Worm (Caenorhabditis elegans) whole organism, young adult: Measurements from ENCODE around the gene acl-8.

Source experiments
- C06A6.2 ChIP-seq: fragments of 200-800 bp; sonication (Bioruptor generic); conservative IDR thresholded peaks from 2 replicates; pipeline ENCODE4 v1.3.6; 2022; ENCODE audit warnings: missing genetic modification characterization, missing compliant biosample characterization
- C17E4.6 ChIP-seq: fragments of 200-800 bp; sonication (Bioruptor generic); IDR thresholded peaks from 2 replicates; pipeline ENCODE4 v1.3.6; 2022; ENCODE audit warnings: missing genetic modification reagents, missing genetic modification characterization, missing compliant biosample characterization
- akir-1 ChIP-seq: fragments of 200-800 bp; sonication (Bioruptor generic); optimal IDR thresholded peaks from 2 replicates; lab custom pipeline; 2018; ENCODE audit warnings: mild to moderate bottlenecking, missing genetic modification characterization, moderate library complexity, missing compliant biosample characterization
- ama-1 ChIP-seq, 3 experiments: fragments of 150-350 bp in 1 of 3; sonication (generic microtip) in 2 of 3; optimal IDR thresholded peaks; 2 replicates each; lab custom pipeline; 2014 to 2018; ENCODE audit warnings: missing biosample characterization in 2 of 3, missing genetic modification characterization in 2 of 3, missing genetic modification reagents in 2 of 3
- efl-1 ChIP-seq: fragments of 150-350 bp; optimal IDR thresholded peaks from 2 replicates; lab custom pipeline; 2014; ENCODE audit warnings: missing biosample characterization, missing genetic modification reagents, missing genetic modification characterization
- hmg-1.2 ChIP-seq: fragments of 200-800 bp; sonication (Bioruptor generic); IDR thresholded peaks from 2 replicates; pipeline ENCODE4 v1.3.6; 2022; ENCODE audit warnings: missing genetic modification reagents, missing genetic modification characterization, missing compliant biosample characterization
- lir-1 ChIP-seq: fragments of 200-800 bp; sonication (Bioruptor generic); conservative IDR thresholded peaks from 2 replicates; pipeline ENCODE4 v1.3.6; 2022; ENCODE audit warnings: missing genetic modification reagents, missing genetic modification characterization, missing compliant biosample characterization
- madf-6 ChIP-seq: fragments of 200-800 bp; sonication (Bioruptor generic); IDR thresholded peaks from 2 replicates; pipeline ENCODE4 v1.3.6; 2022; ENCODE audit warnings: missing genetic modification reagents, missing genetic modification characterization, missing compliant biosample characterization
- nhr-27 ChIP-seq: fragments of 200-800 bp; sonication (Bioruptor generic); optimal IDR thresholded peaks from 2 replicates; lab custom pipeline; 2018; ENCODE audit warnings: mild to moderate bottlenecking, missing genetic modification characterization, moderate library complexity, missing compliant biosample characterization
- rec-8 ChIP-seq, 2 experiments: sonication (generic microtip); optimal IDR thresholded peaks; 2 replicates each; lab custom pipeline; 2016; ENCODE audit warnings: mild to moderate bottlenecking in 2 of 2, missing genetic modification characterization in 2 of 2, missing genetic modification reagents in 2 of 2, missing genotype in 2 of 2, missing biosample characterization in 1 of 2, missing compliant biosample characterization in 1 of 2, moderate library complexity in 1 of 2
- sea-2 ChIP-seq: fragments of 200-800 bp; sonication (Bioruptor generic); IDR thresholded peaks from 2 replicates; pipeline ENCODE4 v1.3.6; 2022; ENCODE audit warnings: missing genetic modification characterization, missing compliant biosample characterization
- unc-130 ChIP-seq: sonication (generic microtip); optimal IDR thresholded peaks from 2 replicates; lab custom pipeline; 2016; ENCODE audit warnings: missing genetic modification reagents, missing genetic modification characterization, missing compliant biosample characterization
- unc-62 ChIP-seq: fragments of 150-350 bp; optimal IDR thresholded peaks from 2 replicates; lab custom pipeline; 2014; ENCODE audit warnings: missing biosample characterization, missing genetic modification reagents, missing genetic modification characterization
- ztf-18 ChIP-seq: sonication (generic microtip); optimal IDR thresholded peaks from 2 replicates; lab custom pipeline; 2016; ENCODE audit warnings: missing genotype, mild to moderate bottlenecking, missing genetic modification characterization, missing compliant biosample characterization

- no peak for TF ChIP-seq hmg-1.2 (GFP tag; lab: Robert Waterston, UW)
- no peak for TF ChIP-seq unc-130 (GFP tag; lab: Kevin White, UChicago)
- no peak for TF ChIP-seq lir-1 (GFP tag; lab: Robert Waterston, UW)
- TF ChIP-seq nhr-27, result no peak
- no peak for TF ChIP-seq C06A6.2 (GFP tag; lab: Robert Waterston, UW)
- no peak for TF ChIP-seq ztf-18 (tag; lab: Kevin White, UChicago)
- TF ChIP-seq unc-62 (GFP tag; lab: Kevin White, UChicago), result no peak
- TF ChIP-seq akir-1 (GFP tag; lab: Kevin White, UChicago), result no peak
- TF ChIP-seq C17E4.6 (GFP tag; lab: Robert Waterston, UW), result no peak
- TF ChIP-seq rec-8 (tag; optimal IDR thresholded peaks at IDR 0.05; lab: Kevin White, UChicago), result no peak
- peak; percentile 48; the same call in 1 of the 2 replicates for TF ChIP-seq madf-6 (GFP tag; lab: Robert Waterston, UW)
- no peak for TF ChIP-seq ama-1 (optimal IDR thresholded peaks at IDR 0.05; lab: Kevin White, UChicago)
- TF ChIP-seq ama-1 (GFP tag; optimal IDR thresholded peaks at IDR 0.05; lab: Kevin White, UChicago), result peak in 1 of 2 experiments; percentile 20
- no peak for TF ChIP-seq sea-2 (GFP tag; lab: Robert Waterston, UW)
- no peak for TF ChIP-seq efl-1 (GFP tag; lab: Kevin White, UChicago)
These were observed 23.8 kb upstream of the acl-8 start, which contains the start of gene atp-4 for ce11 chrV:6426843-6427242.
